Fruit fly (Drosophila melanogaster): Measurements from ENCODE around the gene CG34165.

CG34165 gene

dm6 chr2L:14690791-14691190 lies 22.8 kb upstream of the CG34165 start (continued):
- TF ChIP-seq Awh (GFP tag; IDR thresholded peaks at IDR 0.05) (no peak), CG17612 (GFP tag; IDR thresholded peaks at IDR 0.05) (no peak), CG16779 (GFP tag; IDR thresholded peaks at IDR 0.05) (no peak), CG8290 (GFP tag; optimal IDR thresholded peaks at IDR 0.05) (no peak), CG8290 (tag; optimal IDR thresholded peaks at IDR 0.05) (no peak), org-1 (GFP tag; optimal IDR thresholded peaks at IDR 0.05) (no peak), CG12155 (GFP tag; optimal IDR thresholded peaks at IDR 0.05) (no peak), CG8944 (GFP tag; optimal IDR thresholded peaks at IDR 0.05) (no peak), CG18011 (GFP tag; optimal IDR thresholded peaks at IDR 0.05) (no peak), CG2889 (GFP tag; IDR thresholded peaks at IDR 0.05) (no peak), CG13424 (tag; optimal IDR thresholded peaks at IDR 0.05) (no peak), E2f2 (GFP tag; IDR thresholded peaks at IDR 0.05) (no peak), Blimp-1 (GFP tag; optimal IDR thresholded peaks at IDR 0.05) (no peak), CG11398 (GFP tag; optimal IDR thresholded peaks at IDR 0.05) (no peak), Deaf1 (tag; optimal IDR thresholded peaks at IDR 0.05) (no peak), esg (GFP tag; conservative IDR thresholded peaks at IDR 0.05) (no peak), tx (GFP tag; optimal IDR thresholded peaks at IDR 0.05) (no peak), Fer3 (tag; optimal IDR thresholded peaks at IDR 0.05) (no peak), CG4360 (GFP tag; IDR thresholded peaks at IDR 0.05) (no peak; the same call in 1 of the 2 replicates), CG12219 (GFP tag; optimal IDR thresholded peaks at IDR 0.05) (no peak), yki (optimal IDR thresholded peaks at IDR 0.05) (no peak), Sox102F (GFP tag; optimal IDR thresholded peaks at IDR 0.05) (no peak), usp (GFP tag; optimal IDR thresholded peaks at IDR 0.05) (no peak), CG32767 (GFP tag; IDR thresholded peaks at IDR 0.05) (no peak), klu (GFP tag; IDR thresholded peaks at IDR 0.05) (no peak), CG32532 (GFP tag; IDR thresholded peaks at IDR 0.05) (no peak), Ptx1 (GFP tag; IDR thresholded peaks at IDR 0.05) (no peak), NFAT (GFP tag; IDR thresholded peaks at IDR 0.05) (no peak), cas (GFP tag; IDR thresholded peaks at IDR 0.05) (no peak), CG4328 (GFP tag; optimal IDR thresholded peaks at IDR 0.05) (no peak), sima (GFP tag; optimal IDR thresholded peaks at IDR 0.05) (no peak), Oaz (GFP tag; IDR thresholded peaks at IDR 0.05) (no peak), unc-4 (GFP tag; IDR thresholded peaks at IDR 0.05; ENCODE audit: partially characterized antibody) (no peak), CG6813 (GFP tag; optimal IDR thresholded peaks at IDR 0.05) (no peak), stwl (tag; optimal IDR thresholded peaks at IDR 0.05) (no peak), Rfx (GFP tag; IDR thresholded peaks at IDR 0.05) (no peak), Hmr (GFP tag; optimal IDR thresholded peaks at IDR 0.05) (no peak), CG6854 (GFP tag; optimal IDR thresholded peaks at IDR 0.05) (no peak), toy (GFP tag; IDR thresholded peaks at IDR 0.05) (no peak), CG34224 (GFP tag; IDR thresholded peaks at IDR 0.05; ENCODE audit: partially characterized antibody) (no peak), CG11456 (GFP tag; IDR thresholded peaks at IDR 0.05) (no peak), CG11093 (GFP tag; IDR thresholded peaks at IDR 0.05) (no peak), salm (tag; optimal IDR thresholded peaks at IDR 0.05) (no peak), dpn (GFP tag; optimal IDR thresholded peaks at IDR 0.05) (no peak), az2 (GFP tag; optimal IDR thresholded peaks at IDR 0.05) (no peak), CG15269 (tag; optimal IDR thresholded peaks at IDR 0.05) (no peak), fd64A (GFP tag; optimal IDR thresholded peaks at IDR 0.05) (no peak), fru (optimal IDR thresholded peaks at IDR 0.05) (no peak), CG9437 (GFP tag; optimal IDR thresholded peaks at IDR 0.05) (no peak), ranshi (GFP tag; IDR thresholded peaks at IDR 0.05) (no peak), CG7786 (GFP tag; optimal IDR thresholded peaks at IDR 0.05) (no peak), sr (GFP tag; IDR thresholded peaks at IDR 0.05) (no peak), insv (GFP tag; optimal IDR thresholded peaks at IDR 0.05) (no peak), lbe (GFP tag; optimal IDR thresholded peaks at IDR 0.05) (no peak)

All from whole organism, embryonic.